Worm (Caenorhabditis elegans) whole organism, L2 larva: ENCODE measurements around the gene C09B9.1.

Experiments
- F13H6.1 ChIP-seq: sonication (generic microtip); optimal IDR thresholded peaks from 2 replicates; lab custom pipeline; 2016; ENCODE audit warnings: missing genetic modification characterization, missing compliant biosample characterization
- R02D3.7 ChIP-seq: fragments of 150-350 bp; optimal IDR thresholded peaks from 2 replicates; lab custom pipeline; 2014; ENCODE audit warnings: missing biosample characterization, missing genetic modification characterization
- Y55F3AM.14 ChIP-seq: fragments of 200-800 bp; sonication (Bioruptor generic); optimal IDR thresholded peaks from 2 replicates; lab custom pipeline; 2018; ENCODE audit warnings: mild to moderate bottlenecking, missing genetic modification characterization, missing compliant biosample characterization
- ZK546.5 ChIP-seq: sonication (generic microtip); optimal IDR thresholded peaks from 2 replicates; lab custom pipeline; 2017; ENCODE audit warnings: missing biosample characterization, missing genetic modification characterization
- aly-2 ChIP-seq: fragments of 150-350 bp; optimal IDR thresholded peaks from 2 replicates; lab custom pipeline; 2014; ENCODE audit warnings: missing biosample characterization, missing genetic modification characterization
- ama-1 ChIP-seq: fragments of 150-350 bp; optimal IDR thresholded peaks from 2 replicates; lab custom pipeline; 2018; ENCODE audit warnings: inconsistent platforms
- blmp-1 ChIP-seq: sonication (generic microtip); optimal IDR thresholded peaks from 2 replicates; lab custom pipeline; 2017; ENCODE audit warnings: missing genetic modification characterization, mild to moderate bottlenecking, missing compliant biosample characterization, antibody characterized with exemption, moderate library complexity; ENCODE audit not compliant: insufficient read depth
- ceh-82 ChIP-seq: fragments of 150-350 bp; optimal IDR thresholded peaks from 2 replicates; lab custom pipeline; 2014; ENCODE audit warnings: missing biosample characterization, missing genetic modification characterization
- crh-2 ChIP-seq: sonication (generic microtip); optimal IDR thresholded peaks from 2 replicates; lab custom pipeline; 2017; ENCODE audit warnings: missing biosample characterization, missing genetic modification characterization
- egl-27 ChIP-seq: sonication (generic microtip); optimal IDR thresholded peaks from 3 replicates; lab custom pipeline; 2017; ENCODE audit warnings: missing biosample characterization, missing genetic modification reagents, missing genetic modification characterization
- elt-1 ChIP-seq: fragments of 150-350 bp; optimal IDR thresholded peaks from 2 replicates; lab custom pipeline; 2014; ENCODE audit warnings: missing biosample characterization, missing genetic modification characterization
- elt-3 ChIP-seq: sonication (generic microtip); optimal IDR thresholded peaks from 2 replicates; lab custom pipeline; 2017; ENCODE audit warnings: missing biosample characterization, missing genetic modification characterization
- fos-1 ChIP-seq: fragments of 150-350 bp; optimal IDR thresholded peaks from 2 replicates; lab custom pipeline; 2014; ENCODE audit warnings: missing biosample characterization, missing genetic modification characterization
- gmeb-1 ChIP-seq: fragments of 150-350 bp; optimal IDR thresholded peaks from 2 replicates; lab custom pipeline; 2014; ENCODE audit warnings: missing biosample characterization, missing genetic modification characterization
- lin-13 ChIP-seq: fragments of 150-350 bp; optimal IDR thresholded peaks from 2 replicates; lab custom pipeline; 2014; ENCODE audit warnings: missing biosample characterization, missing genetic modification reagents, missing genetic modification characterization
- lin-39 ChIP-seq: fragments of 150-350 bp; optimal IDR thresholded peaks from 2 replicates; lab custom pipeline; 2014; ENCODE audit warnings: missing biosample characterization, missing genetic modification reagents, missing genetic modification characterization
- lsy-2 ChIP-seq, 2 experiments: fragments of 150-350 bp in 1 of 2; sonication (generic microtip) in 1 of 2; optimal IDR thresholded peaks; 2 replicates each; lab custom pipeline; 2014 to 2017; ENCODE audit warnings: missing biosample characterization in 2 of 2, missing genetic modification characterization in 2 of 2
- mab-5 ChIP-seq: fragments of 150-350 bp; optimal IDR thresholded peaks from 2 replicates; lab custom pipeline; 2014; ENCODE audit warnings: missing biosample characterization, missing genetic modification characterization
- mbf-1 ChIP-seq: sonication (generic microtip); optimal IDR thresholded peaks from 2 replicates; lab custom pipeline; 2017; ENCODE audit warnings: missing biosample characterization, missing genetic modification characterization
- mdl-1 ChIP-seq, 2 experiments: fragments of 150-350 bp in 1 of 2; sonication (generic microtip) in 1 of 2; optimal IDR thresholded peaks; 2 replicates each; lab custom pipeline; 2017; ENCODE audit warnings: missing biosample characterization in 2 of 2, missing genetic modification characterization in 2 of 2
- nhr-10 ChIP-seq: sonication (generic microtip); optimal IDR thresholded peaks from 2 replicates; lab custom pipeline; 2017; ENCODE audit warnings: missing biosample characterization, missing genetic modification characterization
- nhr-11 ChIP-seq: fragments of 150-350 bp; optimal IDR thresholded peaks from 2 replicates; lab custom pipeline; 2014; ENCODE audit warnings: missing biosample characterization, missing genetic modification characterization
- nhr-12 ChIP-seq: fragments of 150-350 bp; optimal IDR thresholded peaks from 2 replicates; lab custom pipeline; 2014; ENCODE audit warnings: missing biosample characterization, missing genetic modification characterization
- nhr-23 ChIP-seq: fragments of 150-350 bp; optimal IDR thresholded peaks from 2 replicates; lab custom pipeline; 2014; ENCODE audit warnings: missing biosample characterization, missing genetic modification reagents, missing genetic modification characterization
- nhr-237 ChIP-seq: fragments of 150-350 bp; optimal IDR thresholded peaks from 2 replicates; lab custom pipeline; 2014; ENCODE audit warnings: missing biosample characterization, missing genetic modification characterization
- nhr-25 ChIP-seq: fragments of 150-350 bp; sonication (generic microtip); optimal IDR thresholded peaks from 3 replicates; lab custom pipeline; 2014; ENCODE audit warnings: missing biosample characterization, missing genetic modification characterization
- nhr-6 ChIP-seq: fragments of 150-350 bp; optimal IDR thresholded peaks from 2 replicates; lab custom pipeline; 2014; ENCODE audit warnings: missing biosample characterization, missing genetic modification characterization
- nhr-77 ChIP-seq: fragments of 150-350 bp; optimal IDR thresholded peaks from 2 replicates; lab custom pipeline; 2014; ENCODE audit warnings: missing biosample characterization, missing genetic modification characterization
- peb-1 ChIP-seq: fragments of 150-350 bp; optimal IDR thresholded peaks from 2 replicates; lab custom pipeline; 2014; ENCODE audit warnings: missing biosample characterization, missing genetic modification characterization
- sem-4 ChIP-seq: fragments of 150-350 bp; optimal IDR thresholded peaks from 2 replicates; lab custom pipeline; 2014; ENCODE audit warnings: missing biosample characterization, missing genetic modification reagents, missing genetic modification characterization
- skn-1 ChIP-seq: sonication (generic microtip); optimal IDR thresholded peaks from 2 replicates; lab custom pipeline; 2017; ENCODE audit warnings: missing biosample characterization, missing genetic modification characterization
- sma-3 ChIP-seq: sonication (generic microtip); optimal IDR thresholded peaks from 2 replicates; lab custom pipeline; 2016; ENCODE audit warnings: missing genetic modification reagents, missing genetic modification characterization, missing compliant biosample characterization
- sma-9 ChIP-seq, 2 experiments: fragments of 150-350 bp in 1 of 2; sonication (generic microtip) in 1 of 2; optimal IDR thresholded peaks; 2 replicates each; lab custom pipeline; 2014 to 2016; ENCODE audit warnings: missing genetic modification characterization in 2 of 2, mild to moderate bottlenecking in 1 of 2, missing biosample characterization in 1 of 2, missing compliant biosample characterization in 1 of 2, missing genetic modification reagents in 1 of 2, moderate library complexity in 1 of 2
- snpc-4 ChIP-seq: fragments of 150-350 bp; optimal IDR thresholded peaks from 2 replicates; lab custom pipeline; 2014; ENCODE audit warnings: missing biosample characterization, missing genetic modification characterization
- ztf-1 ChIP-seq: fragments of 200-800 bp; sonication (Bioruptor generic); conservative IDR thresholded peaks from 2 replicates; pipeline ENCODE4 v1.3.6; 2022; ENCODE audit warnings: missing genetic modification characterization, missing compliant biosample characterization
- ztf-11 ChIP-seq: sonication (generic microtip); optimal IDR thresholded peaks from 2 replicates; lab custom pipeline; 2017; ENCODE audit warnings: missing biosample characterization, missing genetic modification characterization
- ztf-4 ChIP-seq: fragments of 150-350 bp; optimal IDR thresholded peaks from 2 replicates; lab custom pipeline; 2014; ENCODE audit warnings: missing biosample characterization, missing genetic modification characterization

C09B9.1 gene

ce11 chrIV:5082900-5083530 is 45.4 kb downstream of the C09B9.1 start, which contains the start of gene pygo-1:
Gene pygo-1, plus strand, starts transcription at chrIV:5083303.
- TF ChIP-seq sma-9 (GFP tag; optimal IDR thresholded peaks at IDR 0.05; lab: Kevin White, UChicago) (peak; percentile 57), sma-9 (tag; optimal IDR thresholded peaks at IDR 0.05; lab: Kevin White, UChicago) (no peak), fos-1 (tag; lab: Kevin White, UChicago) (peak; percentile 54), F13H6.1 (tag; lab: Kevin White, UChicago) (peak; percentile 6), nhr-12 (tag; lab: Kevin White, UChicago) (no peak), blmp-1 (tag; lab: Kevin White, UChicago) (peak; percentile 45), sma-3 (GFP tag; lab: Kevin White, UChicago) (no peak), elt-3 (no peak)

- no peak for TF ChIP-seq F13H6.1 (tag; lab: Kevin White, UChicago)
- TF ChIP-seq nhr-23 (tag; lab: Kevin White, UChicago), result no peak
- TF ChIP-seq lsy-2 (tag; optimal IDR thresholded peaks at IDR 0.05; lab: Kevin White, UChicago), result no peak
- TF ChIP-seq nhr-11 (tag; lab: Kevin White, UChicago), result no peak
- TF ChIP-seq blmp-1 (tag; lab: Kevin White, UChicago), result no peak
- TF ChIP-seq ztf-11, result no peak
Observed at ce11 chrIV:5083832-5084231, 46.2 kb downstream of the C09B9.1 start.

DNA sequence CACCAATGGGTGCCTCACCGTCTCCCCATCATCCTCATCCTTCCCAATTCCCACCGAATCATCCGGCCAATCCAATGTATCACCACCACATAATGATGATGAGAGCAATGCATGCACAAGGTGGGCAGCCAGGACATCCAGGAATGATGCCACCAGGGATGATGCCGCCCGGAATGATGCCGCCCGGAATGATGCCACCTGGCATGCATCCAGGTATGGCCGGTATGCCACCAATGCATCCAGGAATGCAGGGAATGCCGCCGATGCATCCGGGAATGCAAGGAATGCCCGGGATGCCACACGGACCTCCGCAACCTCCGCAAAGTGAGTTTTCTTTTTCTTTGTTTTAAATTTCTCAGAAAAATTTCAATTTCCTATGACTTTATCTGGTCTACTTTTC is 48.2 kb downstream of the C09B9.1 start:
- peak; percentile 9 for TF ChIP-seq Y55F3AM.14 (GFP tag; lab: Kevin White, UChicago)
- no peak for TF ChIP-seq mab-5
- no peak for TF ChIP-seq elt-1
- TF ChIP-seq ceh-82 (tag; lab: Kevin White, UChicago), result no peak
- TF ChIP-seq nhr-10 (tag; lab: Kevin White, UChicago), result no peak
- TF ChIP-seq, all 48 proteins: peak for 1

DNA sequence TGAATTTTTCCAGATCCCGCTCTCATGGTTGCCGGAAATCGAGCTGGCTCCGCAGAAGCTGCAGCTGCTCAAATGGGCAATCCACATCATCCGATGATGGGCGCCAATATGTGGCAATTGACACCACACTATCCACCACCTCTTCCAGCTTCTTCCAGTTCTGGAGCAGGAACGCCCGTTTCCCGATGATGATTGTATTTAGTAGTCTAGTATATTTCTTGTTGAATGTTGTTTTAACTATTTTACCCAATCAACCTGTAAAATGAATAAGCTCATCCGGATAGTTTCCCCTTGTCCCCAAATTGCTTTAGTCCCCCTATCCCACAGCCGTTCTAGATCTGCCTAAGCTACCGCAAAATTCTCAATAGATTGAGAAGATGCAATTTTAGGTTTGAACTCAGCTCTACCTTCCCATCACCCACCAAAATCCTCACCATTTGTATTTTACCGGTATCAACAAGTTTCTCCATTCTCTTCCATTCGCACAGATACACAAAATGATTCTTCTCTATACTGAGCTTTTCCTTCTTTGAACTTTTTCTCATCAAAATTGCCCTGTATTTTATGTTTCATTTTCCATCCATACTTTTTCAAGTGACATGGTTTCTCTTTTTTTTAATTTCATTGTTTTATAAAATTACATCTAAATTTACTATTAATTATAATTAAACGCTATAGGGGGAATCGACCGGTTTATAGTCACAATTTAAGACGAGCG is 48.8 kb downstream of the C09B9.1 start:
- TF ChIP-seq Y55F3AM.14 (GFP tag; lab: Kevin White, UChicago) (peak; percentile 16), lsy-2 (tag; optimal IDR thresholded peaks at IDR 0.05; lab: Kevin White, UChicago) (no peak), F13H6.1 (tag; lab: Kevin White, UChicago) (peak; percentile 9)
- TF ChIP-seq, all 48 proteins: peak for 2

ce11 chrIV:5086961-5087326 is 49.4 kb downstream of the C09B9.1 start:
- TF ChIP-seq fos-1 (tag; lab: Kevin White, UChicago) (no peak), sma-9 (GFP tag; optimal IDR thresholded peaks at IDR 0.05; lab: Kevin White, UChicago) (peak; percentile 18), sma-9 (tag; optimal IDR thresholded peaks at IDR 0.05; lab: Kevin White, UChicago) (no peak)

ce11 chrIV:5088814-5089322 is 51.3 kb downstream of the C09B9.1 start, which contains the start of gene ivd-1:
Gene ivd-1, minus strand, starts transcription at chrIV:5088864.
- TF ChIP-seq lin-13, result no peak
- no peak for TF ChIP-seq ama-1
- TF ChIP-seq ztf-4 (tag; lab: Kevin White, UChicago), result no peak
- no peak for TF ChIP-seq Y55F3AM.14 (GFP tag; lab: Kevin White, UChicago)
- TF ChIP-seq elt-1, result no peak
- TF ChIP-seq crh-2 (tag; lab: Kevin White, UChicago), result no peak
- no peak for TF ChIP-seq nhr-12 (tag; lab: Kevin White, UChicago)
- no peak for TF ChIP-seq peb-1 (tag; lab: Kevin White, UChicago)
- TF ChIP-seq nhr-10 (tag; lab: Kevin White, UChicago), result no peak
- peak; percentile 57 for TF ChIP-seq fos-1 (tag; lab: Kevin White, UChicago)
- peak; percentile 23 for TF ChIP-seq blmp-1 (tag; lab: Kevin White, UChicago)
- TF ChIP-seq egl-27, result no peak
- TF ChIP-seq lin-39 (tag; lab: Kevin White, UChicago), result no peak
- TF ChIP-seq sem-4 (tag; lab: Kevin White, UChicago), result no peak
- TF ChIP-seq nhr-237 (tag; lab: Kevin White, UChicago), result no peak
- no peak for TF ChIP-seq nhr-6 (tag; lab: Kevin White, UChicago)
- TF ChIP-seq nhr-25, result no peak
- no peak for TF ChIP-seq ztf-1
- peak; percentile 34 for TF ChIP-seq sma-9 (GFP tag; optimal IDR thresholded peaks at IDR 0.05; lab: Kevin White, UChicago)
- TF ChIP-seq sma-9 (tag; optimal IDR thresholded peaks at IDR 0.05; lab: Kevin White, UChicago), result no peak
- TF ChIP-seq mbf-1 (tag; lab: Kevin White, UChicago), result no peak
- TF ChIP-seq nhr-23 (tag; lab: Kevin White, UChicago), result no peak
- TF ChIP-seq nhr-77 (tag; lab: Kevin White, UChicago), result no peak
- no peak for TF ChIP-seq ZK546.5
- no peak for TF ChIP-seq gmeb-1 (tag; lab: Kevin White, UChicago)
- TF ChIP-seq ztf-11, result no peak
- TF ChIP-seq sma-3 (GFP tag; lab: Kevin White, UChicago), result no peak
- TF ChIP-seq mdl-1 (tag; optimal IDR thresholded peaks at IDR 0.05; lab: Kevin White, UChicago), result peak in 1 of 2 experiments; percentile 58
- TF ChIP-seq R02D3.7 (tag; lab: Kevin White, UChicago), result no peak
- TF ChIP-seq skn-1, result no peak
- TF ChIP-seq nhr-11 (tag; lab: Kevin White, UChicago), result no peak
- no peak for TF ChIP-seq aly-2 (tag; lab: Kevin White, UChicago)
- no peak for TF ChIP-seq snpc-4 (tag; lab: Kevin White, UChicago)
- TF ChIP-seq elt-3, result no peak
